Worm (Caenorhabditis elegans) whole organism, L1 larva: ENCODE measurements around the gene nhr-117.

ENCODE experiments used
- aha-1 ChIP-seq: fragments of 150-350 bp; optimal IDR thresholded peaks from 2 replicates; lab custom pipeline; 2014; ENCODE audit warnings: missing biosample characterization, missing genetic modification characterization
- alr-1 ChIP-seq: fragments of 200-800 bp; sonication (Bioruptor generic); optimal IDR thresholded peaks from 2 replicates; lab custom pipeline; 2018; ENCODE audit warnings: borderline replicate concordance, mild to moderate bottlenecking, missing genetic modification characterization, missing compliant biosample characterization
- aly-2 ChIP-seq: fragments of 150-350 bp; optimal IDR thresholded peaks from 2 replicates; lab custom pipeline; 2014; ENCODE audit warnings: missing biosample characterization, missing genetic modification characterization
- ceh-88 ChIP-seq: fragments of 200-800 bp; sonication (Bioruptor generic); IDR thresholded peaks from 2 replicates; pipeline ENCODE4 v1.3.6; 2022; ENCODE audit warnings: missing genetic modification characterization, missing compliant biosample characterization
- egl-13 ChIP-seq: sonication (generic microtip); optimal IDR thresholded peaks from 2 replicates; lab custom pipeline; 2016; ENCODE audit warnings: missing genotype, missing genetic modification reagents, missing genetic modification characterization, missing compliant biosample characterization
- elt-3 ChIP-seq, 6 experiments: fragments of 150-350 bp in 1 of 6; sonication (generic microtip); optimal IDR thresholded peaks; 2 replicates each; lab custom pipeline; 2017 to 2018; ENCODE audit warnings: missing biosample characterization in 6 of 6, missing genetic modification characterization in 6 of 6, inconsistent platforms in 1 of 6
- ets-5 ChIP-seq: fragments of 200-800 bp; sonication (Bioruptor generic); IDR thresholded peaks from 2 replicates; pipeline ENCODE4 v1.3.6; 2022; ENCODE audit warnings: missing genetic modification characterization, missing compliant biosample characterization
- fkh-10 ChIP-seq: sonication (generic microtip); optimal IDR thresholded peaks from 2 replicates; lab custom pipeline; 2017; ENCODE audit warnings: missing biosample characterization, missing genetic modification reagents, missing genetic modification characterization
- fkh-4 ChIP-seq: sonication (generic microtip); optimal IDR thresholded peaks from 2 replicates; lab custom pipeline; 2016; ENCODE audit warnings: missing compliant biosample characterization, missing genetic modification characterization, borderline replicate concordance
- fkh-8 ChIP-seq: sonication (generic microtip); optimal IDR thresholded peaks from 2 replicates; lab custom pipeline; 2016; ENCODE audit warnings: mild to moderate bottlenecking, missing genetic modification characterization, missing compliant biosample characterization
- hpl-2 ChIP-seq: fragments of 150-350 bp; optimal IDR thresholded peaks from 2 replicates; lab custom pipeline; 2014; ENCODE audit warnings: missing biosample characterization, missing genetic modification reagents, missing genetic modification characterization
- irx-1 ChIP-seq: sonication (generic microtip); optimal IDR thresholded peaks from 2 replicates; lab custom pipeline; 2016; ENCODE audit warnings: missing genetic modification characterization, missing compliant biosample characterization
- lin-15B ChIP-seq: fragments of 150-350 bp; sonication (generic microtip); optimal IDR thresholded peaks from 3 replicates; lab custom pipeline; 2014; ENCODE audit warnings: missing biosample characterization, missing genetic modification characterization
- mab-9 ChIP-seq: fragments of 200-800 bp; sonication (Bioruptor generic); IDR thresholded peaks from 2 replicates; pipeline ENCODE4 v1.3.6; 2022; ENCODE audit warnings: missing genetic modification reagents, missing genetic modification characterization, missing compliant biosample characterization
- mef-2 ChIP-seq: fragments of 150-350 bp; optimal IDR thresholded peaks from 2 replicates; lab custom pipeline; 2014; ENCODE audit warnings: missing biosample characterization, missing genetic modification characterization
- mep-1 ChIP-seq: fragments of 150-350 bp; optimal IDR thresholded peaks from 2 replicates; lab custom pipeline; 2014; ENCODE audit warnings: missing biosample characterization, missing genetic modification characterization
- nhr-11 ChIP-seq: fragments of 150-350 bp; optimal IDR thresholded peaks from 2 replicates; lab custom pipeline; 2014; ENCODE audit warnings: missing biosample characterization, missing genetic modification characterization
- nhr-12 ChIP-seq: sonication (generic microtip); optimal IDR thresholded peaks from 2 replicates; lab custom pipeline; 2017; ENCODE audit warnings: missing biosample characterization, missing genetic modification characterization
- nhr-19 ChIP-seq: fragments of 200-800 bp; sonication (Bioruptor generic); conservative IDR thresholded peaks from 2 replicates; pipeline ENCODE4 v1.3.6; 2022; ENCODE audit warnings: missing genetic modification characterization, missing compliant biosample characterization
- nhr-28 ChIP-seq: fragments of 150-350 bp; optimal IDR thresholded peaks from 2 replicates; lab custom pipeline; 2014; ENCODE audit warnings: missing biosample characterization, missing genetic modification characterization
- nhr-47 ChIP-seq: sonication (generic microtip); optimal IDR thresholded peaks from 2 replicates; lab custom pipeline; 2016; ENCODE audit warnings: mild to moderate bottlenecking, missing genetic modification characterization, moderate library complexity, missing compliant biosample characterization
- nhr-71 ChIP-seq: sonication (generic microtip); optimal IDR thresholded peaks from 2 replicates; lab custom pipeline; 2016; ENCODE audit warnings: mild to moderate bottlenecking, missing genetic modification characterization, moderate library complexity, missing compliant biosample characterization
- nhr-76 ChIP-seq: sonication (generic microtip); optimal IDR thresholded peaks from 2 replicates; lab custom pipeline; 2017; ENCODE audit warnings: missing biosample characterization, missing genetic modification characterization
- nhr-77 ChIP-seq: fragments of 150-350 bp; optimal IDR thresholded peaks from 2 replicates; lab custom pipeline; 2014; ENCODE audit warnings: missing biosample characterization, missing genetic modification characterization
- nhr-84 ChIP-seq: sonication (generic microtip); optimal IDR thresholded peaks from 2 replicates; lab custom pipeline; 2017; ENCODE audit warnings: missing biosample characterization, missing genetic modification characterization
- nhr-85 ChIP-seq: sonication (generic microtip); peaks from one replicate; lab custom pipeline; 2016; ENCODE audit warnings: missing genetic modification characterization, inconsistent platforms, missing compliant biosample characterization
- nhr-90 ChIP-seq: sonication (generic microtip); optimal IDR thresholded peaks from 2 replicates; lab custom pipeline; 2016; ENCODE audit warnings: mild to moderate bottlenecking, missing genetic modification characterization, missing compliant biosample characterization; ENCODE audit not compliant: poor library complexity
- pag-3 ChIP-seq: sonication (generic microtip); optimal IDR thresholded peaks from 2 replicates; lab custom pipeline; 2017; ENCODE audit warnings: missing genetic modification characterization, mild to moderate bottlenecking, missing compliant biosample characterization, antibody characterized with exemption, borderline replicate concordance; ENCODE audit not compliant: insufficient read depth
- rnt-1 ChIP-seq: sonication (generic microtip); optimal IDR thresholded peaks from 2 replicates; lab custom pipeline; 2016; ENCODE audit warnings: mild to moderate bottlenecking, missing genetic modification characterization, moderate library complexity, missing compliant biosample characterization
- snu-23 ChIP-seq: sonication (generic microtip); optimal IDR thresholded peaks from 2 replicates; lab custom pipeline; 2016; ENCODE audit warnings: missing genetic modification characterization, missing compliant biosample characterization
- tbx-2 ChIP-seq: sonication (generic microtip); optimal IDR thresholded peaks from 2 replicates; lab custom pipeline; 2016; ENCODE audit warnings: missing genetic modification characterization, missing compliant biosample characterization
- tlp-1 ChIP-seq: fragments of 150-350 bp; optimal IDR thresholded peaks from 2 replicates; lab custom pipeline; 2014; ENCODE audit warnings: missing biosample characterization, missing genetic modification characterization
- unc-130 ChIP-seq: fragments of 150-350 bp; optimal IDR thresholded peaks from 2 replicates; lab custom pipeline; 2017; ENCODE audit warnings: missing biosample characterization, missing genetic modification characterization, inconsistent platforms
- unc-30 ChIP-seq: sonication (generic microtip); optimal IDR thresholded peaks from 2 replicates; lab custom pipeline; 2017; ENCODE audit warnings: missing biosample characterization, missing genetic modification characterization
- unc-86 ChIP-seq: sonication (generic microtip); optimal IDR thresholded peaks from 2 replicates; lab custom pipeline; 2016; ENCODE audit warnings: missing genetic modification characterization, missing compliant biosample characterization
- zip-4 ChIP-seq: fragments of 200-800 bp; sonication (Bioruptor generic); optimal IDR thresholded peaks from 2 replicates; lab custom pipeline; 2018; ENCODE audit warnings: mild to moderate bottlenecking, missing genetic modification characterization, moderate library complexity, missing compliant biosample characterization

The nhr-117 gene

ce11 chrV:1627269-1627668 is 5.9 kb upstream of the nhr-117 start (continued):
- TF ChIP-seq egl-13 (tag; lab: Kevin White, UChicago) (no peak), fkh-4 (tag; lab: Kevin White, UChicago) (no peak), unc-86 (tag; lab: Kevin White, UChicago) (no peak), nhr-85 (tag; lab: Kevin White, UChicago) (peak; percentile 87), unc-130 (tag; lab: Kevin White, UChicago) (no peak), nhr-90 (tag; lab: Kevin White, UChicago) (peak; percentile 47), zip-4 (GFP tag; lab: Kevin White, UChicago) (no peak), tlp-1 (tag; lab: Kevin White, UChicago) (no peak), nhr-47 (no peak), nhr-77 (peak; percentile 96), ceh-88 (GFP tag; lab: Robert Waterston, UW) (no peak), ets-5 (no peak), nhr-19 (GFP tag; lab: Robert Waterston, UW) (peak; percentile 21; the same call in 1 of the 2 replicates), hpl-2 (GFP tag; lab: Kevin White, UChicago) (no peak), elt-3 (tag; optimal IDR thresholded peaks at IDR 0.05; lab: Kevin White, UChicago) (peak in 1 of 6 experiments; percentile 26), aha-1 (tag; lab: Kevin White, UChicago) (no peak), fkh-8 (tag; lab: Kevin White, UChicago) (peak; percentile 30), lin-15B (no peak), snu-23 (GFP tag; lab: Kevin White, UChicago) (peak; percentile 54), nhr-12 (tag; lab: Kevin White, UChicago) (no peak), fkh-10 (GFP tag; lab: Kevin White, UChicago) (no peak)

DNA sequence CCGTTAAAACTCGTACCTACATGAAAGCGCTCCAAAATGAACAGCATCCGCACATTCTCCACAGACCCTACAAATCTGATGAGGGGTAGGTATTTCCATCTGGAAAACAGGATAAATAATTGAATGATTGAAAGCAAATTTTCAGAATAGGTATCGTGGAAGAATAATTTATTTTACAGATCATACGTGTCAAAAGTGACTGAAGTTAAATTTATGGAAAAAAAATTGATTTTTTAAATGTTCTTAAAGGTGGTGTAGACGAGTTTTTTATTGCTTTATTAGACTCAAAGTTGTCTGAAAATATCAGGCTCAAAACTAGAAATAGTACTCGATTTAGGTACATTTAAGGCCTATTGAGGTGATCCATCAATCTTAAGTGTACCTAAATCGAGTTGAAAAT is 5.4 kb upstream of the nhr-117 start, which contains the start of gene nhr-237:
Gene nhr-237, minus strand, starts transcription at position 101 of the 400 bp plus-strand sequence.
- TF ChIP-seq alr-1 (tag; lab: Kevin White, UChicago) (no peak), nhr-19 (GFP tag; lab: Robert Waterston, UW) (no peak), mep-1 (tag; lab: Kevin White, UChicago) (no peak), irx-1 (tag; lab: Kevin White, UChicago) (no peak), zip-4 (GFP tag; lab: Kevin White, UChicago) (no peak), hpl-2 (GFP tag; lab: Kevin White, UChicago) (no peak), mef-2 (tag; lab: Kevin White, UChicago) (no peak)

- TF ChIP-seq mab-9: no peak
- no peak for TF ChIP-seq rnt-1 (tag; lab: Kevin White, UChicago)
- TF ChIP-seq aly-2 (tag; lab: Kevin White, UChicago): no peak
- TF ChIP-seq lin-15B: no peak
- no peak for TF ChIP-seq pag-3 (tag; lab: Kevin White, UChicago)
- no peak for TF ChIP-seq egl-13 (tag; lab: Kevin White, UChicago)
- TF ChIP-seq nhr-84: no peak
- no peak for TF ChIP-seq nhr-28 (tag; lab: Kevin White, UChicago)
Measured at ce11 chrV:1624340-1624739, 3.0 kb upstream of the nhr-117 start, which contains the start of gene nhr-110. nhr-110 (minus strand) TSS chrV:1624440.

DNA sequence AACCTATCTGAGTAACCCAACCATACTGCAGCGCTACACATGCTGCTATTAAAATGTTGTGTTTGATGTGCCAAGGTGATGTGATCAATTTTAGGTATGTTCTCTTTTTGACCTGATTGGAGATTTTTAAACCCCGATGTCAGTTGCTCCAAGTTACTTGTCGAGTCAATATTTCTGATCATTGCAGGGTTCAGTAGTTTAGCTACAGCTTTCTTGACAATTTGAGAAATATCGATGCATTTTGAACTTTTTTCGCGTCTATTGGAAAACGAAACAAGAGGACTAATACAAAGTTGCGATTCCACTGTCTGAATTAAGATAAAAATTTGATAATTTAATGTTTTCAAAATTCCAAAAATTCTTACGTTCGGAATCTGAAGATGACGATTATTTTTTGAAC is 2.1 kb upstream of the nhr-117 start:
- no peak for TF ChIP-seq alr-1 (tag; lab: Kevin White, UChicago)
- TF ChIP-seq nhr-76: no peak
- TF ChIP-seq nhr-71 (tag; lab: Kevin White, UChicago): no peak
- TF ChIP-seq unc-30 (tag; lab: Kevin White, UChicago): no peak
- TF ChIP-seq nhr-19 (GFP tag; lab: Robert Waterston, UW): no peak
- TF ChIP-seq nhr-11 (tag; lab: Kevin White, UChicago): no peak
- no peak for TF ChIP-seq unc-130 (tag; lab: Kevin White, UChicago)
- TF ChIP-seq tbx-2 (tag; lab: Kevin White, UChicago): no peak
